Fruit fly (Drosophila melanogaster): ENCODE measurements around the gene CG42376.

CG42376 gene

dm6 chrX:254690-255089, at the start of gene CG42376:
TSS of gene CG42376 (plus strand) at chrX:254876.
- TF ChIP-seq CG17801 (GFP tag; optimal IDR thresholded peaks at IDR 0.05; ENCODE audit: partially characterized antibody): no peak

- peak; percentile 52 for TF ChIP-seq CG17801 (GFP tag; optimal IDR thresholded peaks at IDR 0.05; ENCODE audit: partially characterized antibody)
These were observed 8.9 kb upstream of the CG42376 start, which contains the start of the genes CG3038 and G9a for dm6 chrX:245802-246201. TSS of gene CG3038 (minus strand) at chrX:245856. TSS of gene G9a (plus strand) at chrX:245978.

dm6 chrX:247329-247728, 7.3 kb upstream of the CG42376 start:
- no peak for TF ChIP-seq CG17801 (GFP tag; optimal IDR thresholded peaks at IDR 0.05; ENCODE audit: partially characterized antibody)

dm6 chrX:255369-255768, 693 bp downstream of the CG42376 start, which contains the start of gene cin:
TSS of gene cin (plus strand) at chrX:255674.
- peak; percentile 63 for TF ChIP-seq CG17801 (GFP tag; optimal IDR thresholded peaks at IDR 0.05; ENCODE audit: partially characterized antibody)

dm6 chrX:262836-263235, 8.2 kb downstream of the CG42376 start:
- no peak for TF ChIP-seq CG17801 (GFP tag; optimal IDR thresholded peaks at IDR 0.05; ENCODE audit: partially characterized antibody)

- TF ChIP-seq CG17801 (GFP tag; optimal IDR thresholded peaks at IDR 0.05; ENCODE audit: partially characterized antibody): peak; percentile 33
These were observed 9.2 kb downstream of the CG42376 start, which contains the start of gene CG13377 for dm6 chrX:263728-264344. TSS of gene CG13377 (minus strand) at chrX:263999.

dm6 chrX:265692-266091, 11.0 kb downstream of the CG42376 start:
- TF ChIP-seq CG17801 (GFP tag; optimal IDR thresholded peaks at IDR 0.05; ENCODE audit: partially characterized antibody): no peak

- no peak for TF ChIP-seq CG17801 (GFP tag; optimal IDR thresholded peaks at IDR 0.05; ENCODE audit: partially characterized antibody)
These were observed 12.3 kb downstream of the CG42376 start, which contains the start of gene CG13376 for dm6 chrX:266978-267439. TSS of gene CG13376 (minus strand) at chrX:267028.

- no peak for TF ChIP-seq CG17801 (GFP tag; optimal IDR thresholded peaks at IDR 0.05; ENCODE audit: partially characterized antibody)
These were observed 13.3 kb downstream of the CG42376 start for dm6 chrX:267979-268378.

- TF ChIP-seq CG17801 (GFP tag; optimal IDR thresholded peaks at IDR 0.05; ENCODE audit: partially characterized antibody): no peak
These were observed 21.4 kb downstream of the CG42376 start for dm6 chrX:276065-276464.

- TF ChIP-seq CG17801 (GFP tag; optimal IDR thresholded peaks at IDR 0.05; ENCODE audit: partially characterized antibody): no peak
These were observed 21.9 kb downstream of the CG42376 start for dm6 chrX:276569-276968.

dm6 chrX:277885-278284, 23.2 kb downstream of the CG42376 start:
- no peak for TF ChIP-seq CG17801 (GFP tag; optimal IDR thresholded peaks at IDR 0.05; ENCODE audit: partially characterized antibody)

dm6 chrX:278370-279096, 23.9 kb downstream of the CG42376 start:
- no peak for TF ChIP-seq CG17801 (GFP tag; optimal IDR thresholded peaks at IDR 0.05; ENCODE audit: partially characterized antibody)

- peak; percentile 10 for TF ChIP-seq CG17801 (GFP tag; optimal IDR thresholded peaks at IDR 0.05; ENCODE audit: partially characterized antibody)
These were observed 24.5 kb downstream of the CG42376 start, which contains the start of the genes CG3777 and ewg for dm6 chrX:279097-279727. TSS of gene CG3777 (plus strand) at chrX:279703. TSS of gene ewg (minus strand) at chrX:279718.

dm6 chrX:293254-293653, 38.6 kb downstream of the CG42376 start:
- no peak for TF ChIP-seq CG17801 (GFP tag; optimal IDR thresholded peaks at IDR 0.05; ENCODE audit: partially characterized antibody)

All from ovary, adult (tissue).